Worm (Caenorhabditis elegans): Measurements from ENCODE around the gene nlp-66.

ce11 chrX:11162778-11163584 lies 46.4 kb upstream of the nlp-66 start:
- TF ChIP-seq ama-1 (optimal IDR thresholded peaks at IDR 0.05) (no peak), tra-4 (tag; optimal IDR thresholded peaks at IDR 0.05) (no peak), flt-1 (GFP tag; IDR thresholded peaks at IDR 0.05) (no peak), ceh-36 (tag; optimal IDR thresholded peaks at IDR 0.05) (no peak), F13C5.2 (tag; optimal IDR thresholded peaks at IDR 0.05) (no peak), hnd-1 (tag; optimal IDR thresholded peaks at IDR 0.05) (no peak), scrt-1 (GFP tag; IDR thresholded peaks at IDR 0.05) (no peak), tbx-37 (GFP tag; conservative IDR thresholded peaks at IDR 0.05) (no peak), pes-1 (GFP tag; IDR thresholded peaks at IDR 0.05) (no peak)
